Fruit fly (Drosophila melanogaster) Kc167 (cell line): ENCODE measurements around the gene Zw.

Source experiments
- Myc ChIP-seq: fragments of >200 bp; optimal IDR thresholded peaks from 2 replicates; lab custom pipeline; 2017; ENCODE audit warnings: missing external identifiers
- h ChIP-seq: fragments of >200 bp; optimal IDR thresholded peaks from 3 replicates; lab custom pipeline; 2018; ENCODE audit warnings: missing external identifiers
- insv ChIP-seq: fragments of >200 bp; optimal IDR thresholded peaks from 3 replicates; lab custom pipeline; 2018; ENCODE audit warnings: missing external identifiers
- psq ChIP-seq: fragments of >200 bp; optimal IDR thresholded peaks from 2 replicates; lab custom pipeline; 2017; ENCODE audit warnings: missing external identifiers
- ttk ChIP-seq: sonication (Bioruptor generic); optimal IDR thresholded peaks from 2 replicates; lab custom pipeline; 2017; ENCODE audit warnings: missing external identifiers

dm6 chrX:19640707-19641248, 26.3 kb upstream of the Zw start:
- no peak for TF ChIP-seq h
- no peak for TF ChIP-seq psq (lab: Kevin White, UChicago)
- TF ChIP-seq ttk: no peak
- no peak for TF ChIP-seq Myc (lab: Kevin White, UChicago)
- TF ChIP-seq insv: no peak
